Worm (Caenorhabditis elegans) whole organism, midembryonic: Measurements from ENCODE around the gene srt-49.

ENCODE experiments used
- T22C8.4 ChIP-seq: fragments of 200-800 bp; sonication (Bioruptor generic); IDR thresholded peaks from 2 replicates; pipeline ENCODE4 v1.3.6; 2022; ENCODE audit warnings: missing genetic modification characterization, missing compliant biosample characterization
- med-1 ChIP-seq: sonication (generic microtip); optimal IDR thresholded peaks from 2 replicates; lab custom pipeline; 2017; ENCODE audit warnings: missing genetic modification characterization, mild to moderate bottlenecking, missing compliant biosample characterization, antibody characterized with exemption, missing genetic modification reagents; ENCODE audit not compliant: insufficient read depth
- ref-1 ChIP-seq: fragments of 200-800 bp; sonication (Bioruptor generic); conservative IDR thresholded peaks from 2 replicates; pipeline ENCODE4 v1.3.6; 2022; ENCODE audit warnings: missing genetic modification reagents, missing genetic modification characterization, missing compliant biosample characterization

ce11 chrIV:15057994-15058393, 40.2 kb downstream of the srt-49 start, which contains the start of gene Y41E3.13:
- no peak for TF ChIP-seq ref-1
- TF ChIP-seq med-1 (GFP tag; lab: Kevin White, UChicago): no peak
- no peak for TF ChIP-seq T22C8.4 (GFP tag; lab: Robert Waterston, UW)
